Worm (Caenorhabditis elegans) whole organism, L2 larva: ENCODE results near the gene R02E4.2.

Experiments used
- ceh-82 ChIP-seq: fragments of 150-350 bp; optimal IDR thresholded peaks from 2 replicates; lab custom pipeline; 2014; ENCODE audit warnings: missing biosample characterization, missing genetic modification characterization
- lsy-2 ChIP-seq, 2 experiments: fragments of 150-350 bp in 1 of 2; sonication (generic microtip) in 1 of 2; optimal IDR thresholded peaks; 2 replicates each; lab custom pipeline; 2014 to 2017; ENCODE audit warnings: missing biosample characterization in 2 of 2, missing genetic modification characterization in 2 of 2
- snpc-4 ChIP-seq: fragments of 150-350 bp; optimal IDR thresholded peaks from 2 replicates; lab custom pipeline; 2014; ENCODE audit warnings: missing biosample characterization, missing genetic modification characterization
- unc-39 ChIP-seq: fragments of 150-350 bp; optimal IDR thresholded peaks from 2 replicates; lab custom pipeline; 2014; ENCODE audit warnings: missing biosample characterization, missing genetic modification characterization
- zag-1 ChIP-seq: fragments of 150-350 bp; optimal IDR thresholded peaks from 2 replicates; lab custom pipeline; 2014; ENCODE audit warnings: missing biosample characterization, missing genetic modification characterization

DNA sequence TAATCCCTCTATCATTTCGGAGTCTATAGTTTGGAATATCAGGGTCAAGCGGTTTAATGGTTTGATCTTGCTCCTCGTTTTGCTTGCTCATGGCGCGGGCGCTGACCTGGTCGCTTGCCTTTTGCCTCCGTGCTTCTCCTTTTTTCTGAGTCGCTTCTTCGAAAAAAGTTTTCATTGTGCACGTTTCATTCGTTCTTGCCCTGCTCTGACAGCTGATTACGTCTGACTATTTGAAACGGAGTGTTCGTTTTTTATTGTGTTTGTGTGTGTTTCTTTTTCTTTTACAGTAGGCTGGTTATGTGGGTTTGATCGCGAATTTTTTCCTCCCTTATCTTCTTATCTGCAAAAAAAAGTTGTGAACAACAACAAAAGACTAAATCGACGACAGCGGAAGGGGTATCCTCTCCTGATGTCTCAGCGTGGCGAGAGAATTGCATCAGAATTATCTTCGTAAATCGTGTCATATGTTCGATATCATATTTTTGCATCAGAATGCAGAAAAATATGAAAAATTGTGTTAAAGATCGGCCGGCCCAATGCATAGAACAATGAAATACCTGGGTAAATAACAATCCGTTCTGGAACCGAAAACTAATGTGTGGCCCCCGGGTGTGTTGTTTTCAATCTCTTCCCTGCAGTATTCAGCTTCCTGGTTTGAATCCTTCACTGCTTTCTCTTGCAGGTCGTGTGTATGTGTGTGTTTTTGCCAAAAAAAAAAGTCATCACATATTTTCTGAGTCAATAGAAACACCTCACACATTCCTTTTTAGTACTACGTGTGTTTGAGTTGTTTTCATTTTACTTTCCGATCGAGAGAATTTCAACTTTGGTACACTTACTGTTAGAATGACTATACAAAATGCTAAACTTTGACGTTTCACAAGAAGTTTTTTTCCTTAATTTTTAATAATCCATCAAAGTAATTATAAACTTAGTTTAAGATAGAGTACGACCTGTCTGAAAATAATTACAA lies 32.6 kb downstream of the R02E4.2 start, which contains the start of gene ZK470.4:
- TF ChIP-seq ceh-82 (no peak), lsy-2 (tag; optimal IDR thresholded peaks at IDR 0.05; lab: Kevin White, UChicago) (no peak), unc-39 (no peak), snpc-4 (no peak), zag-1 (tag; lab: Kevin White, UChicago) (no peak)
